Fruit fly (Drosophila melanogaster) whole organism, embryonic: ENCODE results near the gene eIF2Bepsilon.

ENCODE experiments used
- B-H1 ChIP-seq: fragments of 200-800 bp; sonication (Bioruptor generic); IDR thresholded peaks from 3 replicates; pipeline ENCODE4 v1.3.6; 2022; ENCODE audit warnings: missing biosample characterization, missing genetic modification characterization
- Bgb ChIP-seq: fragments of 200-800 bp; sonication (Bioruptor generic); IDR thresholded peaks from 2 replicates; pipeline ENCODE4 v1.3.6; 2022; ENCODE audit warnings: missing biosample characterization, missing genetic modification characterization; ENCODE audit not compliant: partially characterized antibody
- Bteb2 ChIP-seq: fragments of 200-800 bp; sonication (Bioruptor generic); optimal IDR thresholded peaks from 2 replicates; lab custom pipeline; 2016; ENCODE audit warnings: missing biosample characterization, missing genetic modification characterization
- CG10147 ChIP-seq: fragments of 200-800 bp; sonication (Bioruptor generic); optimal IDR thresholded peaks from 2 replicates; lab custom pipeline; 2019; ENCODE audit warnings: missing biosample characterization, mild to moderate bottlenecking, missing genetic modification characterization, moderate library complexity
- CG10366 ChIP-seq: fragments of 200-800 bp; sonication (Bioruptor generic); IDR thresholded peaks from 2 replicates; pipeline ENCODE4 v1.3.6; 2022; ENCODE audit warnings: missing biosample characterization, missing genetic modification characterization
- CG11093 ChIP-seq: fragments of 200-800 bp; sonication (Bioruptor generic); IDR thresholded peaks from 3 replicates; pipeline ENCODE4 v1.3.6; 2022; ENCODE audit warnings: missing biosample characterization, missing genetic modification characterization
- CG14710 ChIP-seq: fragments of 200-800 bp; sonication (Bioruptor generic); optimal IDR thresholded peaks from 3 replicates; lab custom pipeline; 2019; ENCODE audit warnings: missing biosample characterization, mild to moderate bottlenecking, missing genetic modification characterization, moderate library complexity
- CG16813 ChIP-seq: fragments of 200-800 bp; sonication (Bioruptor generic); IDR thresholded peaks from 3 replicates; pipeline ENCODE4 v1.3.6; 2022; ENCODE audit warnings: missing biosample characterization, missing genetic modification characterization; ENCODE audit not compliant: partially characterized antibody
- CG16863 ChIP-seq: fragments of 200-800 bp; sonication (Bioruptor generic); optimal IDR thresholded peaks from 3 replicates; lab custom pipeline; 2016; ENCODE audit warnings: missing biosample characterization, missing genetic modification characterization
- CG17328 ChIP-seq: fragments of 200-800 bp; sonication (Bioruptor generic); IDR thresholded peaks from 2 replicates; pipeline ENCODE4 v1.3.6; 2022; ENCODE audit warnings: missing biosample characterization, missing genetic modification characterization
- CG2129 ChIP-seq: fragments of 200-800 bp; sonication (Bioruptor generic); IDR thresholded peaks from 2 replicates; pipeline ENCODE4 v1.3.6; 2022; ENCODE audit warnings: missing biosample characterization, missing genetic modification characterization; ENCODE audit not compliant: partially characterized antibody
- CG32772 ChIP-seq: fragments of 200-800 bp; sonication (Bioruptor generic); IDR thresholded peaks from 2 replicates; pipeline ENCODE4 v1.3.6; 2022; ENCODE audit warnings: missing biosample characterization, missing genetic modification characterization
- CG3847 ChIP-seq: fragments of 200-800 bp; sonication (Bioruptor generic); IDR thresholded peaks from 2 replicates; pipeline ENCODE4 v1.3.6; 2022; ENCODE audit warnings: missing biosample characterization, missing genetic modification characterization
- CG6813 ChIP-seq: fragments of 200-800 bp; sonication (Bioruptor generic); optimal IDR thresholded peaks from 2 replicates; lab custom pipeline; 2017; ENCODE audit warnings: missing biosample characterization, missing genetic modification characterization, mild to moderate bottlenecking, moderate library complexity, missing genetic modification reagents
- CG7556 ChIP-seq: fragments of 200-800 bp; sonication (Bioruptor generic); optimal IDR thresholded peaks from 2 replicates; lab custom pipeline; 2017; ENCODE audit warnings: missing biosample characterization, mild to moderate bottlenecking, missing genetic modification characterization
- CG7928 ChIP-seq: fragments of 200-800 bp; sonication (Bioruptor generic); optimal IDR thresholded peaks from 2 replicates; lab custom pipeline; 2017; ENCODE audit warnings: missing biosample characterization, mild to moderate bottlenecking, missing genetic modification characterization
- CG7963 ChIP-seq: fragments of 200-800 bp; sonication (Bioruptor generic); IDR thresholded peaks from 3 replicates; pipeline ENCODE4 v1.3.6; 2022; ENCODE audit warnings: missing biosample characterization, missing genetic modification characterization; ENCODE audit not compliant: partially characterized antibody
- CG8478 ChIP-seq: fragments of >200 bp; optimal IDR thresholded peaks from 2 replicates; lab custom pipeline; 2018
- CG9215 ChIP-seq: fragments of 200-800 bp; sonication (Bioruptor generic); IDR thresholded peaks from 2 replicates; pipeline ENCODE4 v1.3.6; 2022; ENCODE audit warnings: missing biosample characterization, missing genetic modification characterization
- Camta ChIP-seq: fragments of 200-800 bp; sonication (Bioruptor generic); optimal IDR thresholded peaks from 2 replicates; lab custom pipeline; 2016; ENCODE audit warnings: missing biosample characterization, missing genetic modification characterization
- CrebB ChIP-seq: fragments of 200-800 bp; sonication (Bioruptor generic); optimal IDR thresholded peaks from 3 replicates; lab custom pipeline; 2018; ENCODE audit warnings: missing biosample characterization, mild to moderate bottlenecking, missing genetic modification characterization
- Deaf1 ChIP-seq: fragments of 200-800 bp; optimal IDR thresholded peaks from 3 replicates; lab custom pipeline; 2019; ENCODE audit warnings: missing biosample characterization, mild to moderate bottlenecking, missing genetic modification characterization, moderate library complexity
- Ets97D ChIP-seq: fragments of 200-800 bp; sonication (Bioruptor generic); optimal IDR thresholded peaks from 3 replicates; lab custom pipeline; 2016; ENCODE audit warnings: missing biosample characterization, missing genetic modification characterization
- Hr78 ChIP-seq, 2 experiments: fragments of 200-800 bp in 1 of 2; fragments of >200 bp in 1 of 2; sonication (Bioruptor generic) in 1 of 2; optimal IDR thresholded peaks; 2 replicates each; lab custom pipeline; 2017 to 2019; ENCODE audit warnings: missing biosample characterization in 2 of 2, missing genetic modification characterization in 2 of 2, mild to moderate bottlenecking in 1 of 2, moderate library complexity in 1 of 2
- Jarid2 ChIP-seq: fragments of 200-800 bp; sonication (Bioruptor generic); optimal IDR thresholded peaks from 3 replicates; lab custom pipeline; 2017; ENCODE audit warnings: mild to moderate bottlenecking, missing biosample characterization, missing genetic modification reagents, missing genetic modification characterization
- Nf-YC ChIP-seq: fragments of 200-800 bp; optimal IDR thresholded peaks from 3 replicates; lab custom pipeline; 2019; ENCODE audit warnings: missing biosample characterization, mild to moderate bottlenecking, missing genetic modification characterization, moderate library complexity
- Sry-δ ChIP-seq: fragments of 200-800 bp; sonication (Bioruptor generic); optimal IDR thresholded peaks from 2 replicates; lab custom pipeline; 2016; ENCODE audit warnings: missing biosample characterization, missing genetic modification characterization
- ase ChIP-seq: fragments of 200-800 bp; sonication (Bioruptor generic); IDR thresholded peaks from 3 replicates; pipeline ENCODE4 v1.3.6; 2022; ENCODE audit warnings: missing biosample characterization, missing genetic modification characterization
- chm ChIP-seq: fragments of 200-800 bp; sonication (Bioruptor generic); IDR thresholded peaks from 2 replicates; pipeline ENCODE4 v1.3.6; 2022; ENCODE audit warnings: missing biosample characterization, missing genetic modification characterization
- cwo ChIP-seq: fragments of 200-800 bp; sonication (Bioruptor generic); optimal IDR thresholded peaks from 3 replicates; lab custom pipeline; 2017; ENCODE audit warnings: missing biosample characterization, missing genetic modification characterization, mild to moderate bottlenecking, moderate library complexity, missing genetic modification reagents
- dati ChIP-seq: fragments of 200-800 bp; sonication (Bioruptor generic); IDR thresholded peaks from 2 replicates; pipeline ENCODE4 v1.3.6; 2022; ENCODE audit warnings: missing biosample characterization, missing genetic modification characterization
- gce ChIP-seq: fragments of 200-800 bp; sonication (Bioruptor generic); IDR thresholded peaks from 3 replicates; pipeline ENCODE4 v1.3.6; 2022; ENCODE audit warnings: missing biosample characterization, missing genetic modification characterization
- ham ChIP-seq: fragments of 200-800 bp; sonication (Bioruptor generic); IDR thresholded peaks from 2 replicates; pipeline ENCODE4 v1.3.6; 2022; ENCODE audit warnings: missing biosample characterization, missing genetic modification characterization
- hkb ChIP-seq, 2 experiments: fragments of 200-800 bp in 1 of 2; fragments of >200 bp in 1 of 2; sonication (Bioruptor generic) in 1 of 2; IDR thresholded peaks in 1 of 2; optimal IDR thresholded peaks in 1 of 2; 2 replicates each; pipeline versions ENCODE4 v1.3.6 to Lab custom; 2017 to 2022; ENCODE audit warnings: missing biosample characterization in 1 of 2, missing genetic modification characterization in 1 of 2
- insv ChIP-seq, 2 experiments: fragments of 200-800 bp; sonication (Bioruptor generic); optimal IDR thresholded peaks; 3 replicates each; lab custom pipeline; 2016 to 2018; ENCODE audit warnings: missing biosample characterization in 2 of 2, missing genetic modification characterization in 2 of 2
- jing ChIP-seq: fragments of 200-800 bp; sonication (Bioruptor generic); optimal IDR thresholded peaks from 2 replicates; lab custom pipeline; 2018; ENCODE audit warnings: missing biosample characterization, mild to moderate bottlenecking, missing genetic modification characterization
- lbe ChIP-seq: fragments of 200-800 bp; sonication (Bioruptor generic); optimal IDR thresholded peaks from 2 replicates; lab custom pipeline; 2016; ENCODE audit warnings: missing biosample characterization, mild to moderate bottlenecking, missing genetic modification characterization
- nau ChIP-seq: fragments of 200-800 bp; sonication (Bioruptor generic); optimal IDR thresholded peaks from 3 replicates; lab custom pipeline; 2017; ENCODE audit warnings: missing biosample characterization, mild to moderate bottlenecking, missing genetic modification characterization, missing genetic modification reagents
- otp ChIP-seq: fragments of 200-800 bp; sonication (Bioruptor generic); IDR thresholded peaks from 3 replicates; pipeline ENCODE4, ENCODE4 v1.3.6; 2022; ENCODE audit warnings: missing biosample characterization, missing genetic modification characterization
- rib ChIP-seq: fragments of 200-800 bp; sonication (Bioruptor generic); IDR thresholded peaks from 2 replicates; pipeline ENCODE4 v1.3.6; 2022; ENCODE audit warnings: missing biosample characterization, missing genetic modification characterization
- salm ChIP-seq: fragments of 200-800 bp; sonication (Bioruptor generic); optimal IDR thresholded peaks from 2 replicates; lab custom pipeline; 2018; ENCODE audit warnings: missing biosample characterization, mild to moderate bottlenecking, missing genetic modification characterization
- sens ChIP-seq: fragments of 200-800 bp; sonication (Bioruptor generic); peaks from one replicate; lab custom pipeline; 2016; ENCODE audit warnings: missing biosample characterization, missing genetic modification characterization
- sr ChIP-seq: fragments of 200-800 bp; sonication (Bioruptor generic); IDR thresholded peaks from 3 replicates; pipeline ENCODE4 v1.3.6; 2022; ENCODE audit warnings: missing biosample characterization, missing genetic modification characterization
- stc ChIP-seq: fragments of 200-800 bp; sonication (Bioruptor generic); IDR thresholded peaks from 2 replicates; pipeline ENCODE4 v1.3.6; 2022; ENCODE audit warnings: missing biosample characterization, missing genetic modification characterization
- tgo ChIP-seq: fragments of 200-800 bp; sonication (Bioruptor generic); IDR thresholded peaks from 3 replicates; pipeline ENCODE4 v1.3.6; 2022; ENCODE audit warnings: missing biosample characterization, missing genetic modification characterization
- tup ChIP-seq: fragments of 200-800 bp; sonication (Bioruptor generic); optimal IDR thresholded peaks from 2 replicates; lab custom pipeline; 2016; ENCODE audit warnings: missing biosample characterization, mild to moderate bottlenecking, missing genetic modification characterization, moderate library complexity
- unc-4 ChIP-seq: fragments of 200-800 bp; sonication (Bioruptor generic); IDR thresholded peaks from 2 replicates; pipeline ENCODE4 v1.3.6; 2022; ENCODE audit warnings: missing biosample characterization, missing genetic modification characterization; ENCODE audit not compliant: partially characterized antibody
- unpg ChIP-seq: fragments of 200-800 bp; sonication (Bioruptor generic); optimal IDR thresholded peaks from 3 replicates; lab custom pipeline; 2018; ENCODE audit warnings: missing biosample characterization, mild to moderate bottlenecking, missing genetic modification characterization, moderate library complexity
- zf30C ChIP-seq: fragments of 200-800 bp; sonication (Bioruptor generic); optimal IDR thresholded peaks from 3 replicates; lab custom pipeline; 2018; ENCODE audit warnings: missing biosample characterization, mild to moderate bottlenecking, missing genetic modification characterization

The eIF2Bepsilon gene

dm6 chrX:1877107-1877736 is 45.5 kb downstream of the eIF2Bepsilon start, which contains the start of the genes CG14817 and CG14805 (continued):
- TF ChIP-seq CG16863 (no peak), CG17328 (peak; percentile 58), CG7928 (no peak), tup (GFP tag; lab: Kevin White, UChicago) (no peak), hkb (optimal IDR thresholded peaks at IDR 0.05; lab: Kevin White, UChicago) (no peak), hkb (GFP tag; IDR thresholded peaks at IDR 0.05; lab: Robert Waterston, UW) (peak; percentile 59; the same call in 1 of the 2 replicates), CG14710 (tag; lab: Kevin White, UChicago) (peak; percentile 66), CG10366 (GFP tag; lab: Robert Waterston, UW) (peak; percentile 21; the same call in 1 of the 2 replicates), ham (GFP tag; lab: Robert Waterston, UW) (no peak), ase (GFP tag; lab: Robert Waterston, UW) (no peak), salm (tag; lab: Kevin White, UChicago) (peak; percentile 70), CG8478 (lab: Kevin White, UChicago) (no peak), lbe (GFP tag; lab: Kevin White, UChicago) (peak; percentile 62), sens (GFP tag; lab: Kevin White, UChicago) (peak; percentile 85), Ets97D (GFP tag; lab: Kevin White, UChicago) (peak; percentile 98), gce (GFP tag; lab: Robert Waterston, UW) (peak; percentile 66; the same call in 2 of the 3 replicates), CG7556 (GFP tag; lab: Kevin White, UChicago) (peak; percentile 45), cwo (peak; percentile 38), CG7963 (no peak), CG3847 (GFP tag; lab: Robert Waterston, UW) (peak; percentile 50), CG10147 (GFP tag; lab: Kevin White, UChicago) (peak; percentile 76), dati (GFP tag; lab: Robert Waterston, UW) (no peak), CG11093 (GFP tag; lab: Robert Waterston, UW) (no peak), B-H1 (GFP tag; lab: Robert Waterston, UW) (no peak), CG6813 (GFP tag; lab: Kevin White, UChicago) (peak; percentile 89), chm (GFP tag; lab: Robert Waterston, UW) (peak; percentile 85), unpg (peak; percentile 80), Sry-δ (GFP tag; lab: Kevin White, UChicago) (peak; percentile 48), tgo (peak; percentile 48; the same call in 1 of the 3 replicates), rib (no peak), jing (GFP tag; lab: Kevin White, UChicago) (no peak), sr (GFP tag; lab: Robert Waterston, UW) (peak; percentile 41; the same call in 1 of the 3 replicates), Jarid2 (GFP tag; lab: Kevin White, UChicago) (no peak), otp (0 out of 3 replicates have a peak, but pooled peaks have one; percentile 48), nau (no peak), Camta (no peak), Nf-YC (tag; lab: Kevin White, UChicago) (peak; percentile 67), Bteb2 (peak; percentile 16), CG2129 (GFP tag; lab: Robert Waterston, UW) (no peak), Hr78 (GFP tag; optimal IDR thresholded peaks at IDR 0.05; lab: Kevin White, UChicago) (peak in 1 of 2 experiments; percentile 96), CG16813 (GFP tag; lab: Robert Waterston, UW) (peak; percentile 58), insv (GFP tag; optimal IDR thresholded peaks at IDR 0.05; lab: Kevin White, UChicago) (peak in 1 of 2 experiments; percentile 56), Bgb (GFP tag; lab: Robert Waterston, UW) (peak; percentile 60; the same call in 1 of the 2 replicates), CrebB (tag; lab: Kevin White, UChicago) (peak; percentile 90), zf30C (GFP tag; lab: Kevin White, UChicago) (no peak), unc-4 (GFP tag; lab: Robert Waterston, UW) (peak; percentile 66; the same call in 1 of the 2 replicates), CG32772 (GFP tag; lab: Robert Waterston, UW) (no peak), Deaf1 (peak; percentile 30), CG9215 (GFP tag; lab: Robert Waterston, UW) (no peak), stc (GFP tag; lab: Robert Waterston, UW) (peak; percentile 54)
